Fruit fly (Drosophila melanogaster) whole organism, wandering third instar larva: ENCODE data around the gene CG3091.

Experiments
- Abd-B ChIP-seq: fragments of >200 bp; optimal IDR thresholded peaks from 2 replicates; lab custom pipeline; 2017; ENCODE audit warnings: missing biosample characterization, missing genetic modification characterization
- CG32264 ChIP-seq: fragments of 200-800 bp; sonication (Bioruptor generic); optimal IDR thresholded peaks from 2 replicates; lab custom pipeline; 2016; ENCODE audit warnings: missing biosample characterization, missing genetic modification characterization
- CG9705 ChIP-seq: fragments of 200-800 bp; sonication (Bioruptor generic); optimal IDR thresholded peaks from 2 replicates; lab custom pipeline; 2018; ENCODE audit warnings: missing biosample characterization, mild to moderate bottlenecking, missing genetic modification characterization
- CrebA ChIP-seq: fragments of 200-800 bp; sonication (Bioruptor generic); optimal IDR thresholded peaks from 2 replicates; lab custom pipeline; 2016; ENCODE audit warnings: missing biosample characterization, mild to moderate bottlenecking, missing genetic modification characterization, borderline replicate concordance
- Dfd ChIP-seq: fragments of >200 bp; optimal IDR thresholded peaks from 2 replicates; lab custom pipeline; 2017; ENCODE audit warnings: missing biosample characterization, missing genetic modification characterization
- Dif ChIP-seq: fragments of 200-275, 200-300 bp; sonication (Bioruptor generic); optimal IDR thresholded peaks from 2 replicates; lab custom pipeline; 2018; ENCODE audit warnings: missing biosample characterization, missing genetic modification characterization; ENCODE audit not compliant: partially characterized antibody
- GATAd ChIP-seq: sonication (Bioruptor generic); optimal IDR thresholded peaks from 2 replicates; lab custom pipeline; 2016; ENCODE audit warnings: missing biosample characterization, missing genetic modification characterization
- HLH106 ChIP-seq: fragments of 200-800 bp; optimal IDR thresholded peaks from 3 replicates; lab custom pipeline; 2019; ENCODE audit warnings: missing biosample characterization, mild to moderate bottlenecking, missing genetic modification characterization, moderate library complexity
- Hnf4 ChIP-seq: fragments of 200-800 bp; sonication (Bioruptor generic); optimal IDR thresholded peaks from 2 replicates; lab custom pipeline; 2016; ENCODE audit warnings: missing biosample characterization, mild to moderate bottlenecking, missing genetic modification characterization
- Hr78 ChIP-seq: fragments of >200 bp; optimal IDR thresholded peaks from 2 replicates; lab custom pipeline; 2017; ENCODE audit warnings: missing biosample characterization, missing genetic modification characterization
- Hr83 ChIP-seq: fragments of 200-300 bp; sonication (Bioruptor generic); optimal IDR thresholded peaks from 2 replicates; lab custom pipeline; 2016; ENCODE audit warnings: missing biosample characterization, mild to moderate bottlenecking, missing genetic modification characterization, moderate library complexity; ENCODE audit not compliant: poor library complexity, severe bottlenecking
- Jra ChIP-seq: sonication (Bioruptor generic); optimal IDR thresholded peaks from 2 replicates; lab custom pipeline; 2016; ENCODE audit warnings: missing biosample characterization, missing genetic modification characterization
- Mio ChIP-seq: sonication (Bioruptor generic); optimal IDR thresholded peaks from 2 replicates; lab custom pipeline; 2016; ENCODE audit warnings: missing biosample characterization, missing genetic modification characterization
- Myc ChIP-seq: fragments of >200 bp; optimal IDR thresholded peaks from 2 replicates; lab custom pipeline; 2017
- N ChIP-seq: fragments of >200 bp; optimal IDR thresholded peaks from 2 replicates; lab custom pipeline; 2018; ENCODE audit warnings: missing biosample characterization, missing external identifiers, missing genetic modification characterization
- OdsH ChIP-seq: fragments of 200-800 bp; sonication (Bioruptor generic); optimal IDR thresholded peaks from 2 replicates; lab custom pipeline; 2016; ENCODE audit warnings: missing biosample characterization, mild to moderate bottlenecking, missing genetic modification characterization
- Rel ChIP-seq, 2 experiments: fragments of 200-800 bp; sonication (Bioruptor generic) in 1 of 2; optimal IDR thresholded peaks; 2 replicates in 1 of 2; 3 replicates in 1 of 2; lab custom pipeline; 2016 to 2019; ENCODE audit warnings: mild to moderate bottlenecking in 2 of 2, missing biosample characterization in 2 of 2, missing genetic modification characterization in 2 of 2, moderate library complexity in 1 of 2
- Sp1 ChIP-seq: fragments of 200-800 bp; sonication (Bioruptor generic); optimal IDR thresholded peaks from 3 replicates; lab custom pipeline; 2019; ENCODE audit warnings: missing biosample characterization, mild to moderate bottlenecking, missing genetic modification characterization, moderate library complexity
- Vsx2 ChIP-seq: fragments of 200-300, 225-300 bp; sonication (Bioruptor generic); optimal IDR thresholded peaks from 2 replicates; lab custom pipeline; 2018; ENCODE audit warnings: missing biosample characterization, missing genetic modification characterization; ENCODE audit not compliant: partially characterized antibody
- br ChIP-seq: fragments of 200-800 bp; sonication (Bioruptor generic); optimal IDR thresholded peaks from 2 replicates; lab custom pipeline; 2016; ENCODE audit warnings: missing biosample characterization, missing genetic modification characterization
- brk ChIP-seq: fragments of 200-800 bp; sonication (Bioruptor generic); optimal IDR thresholded peaks from 2 replicates; lab custom pipeline; 2016; ENCODE audit warnings: missing biosample characterization, mild to moderate bottlenecking, missing genetic modification characterization
- dl ChIP-seq, 2 experiments: fragments of 175-275, 200-275 bp in 1 of 2; fragments of 200-275 bp in 1 of 2; sonication (Bioruptor generic); optimal IDR thresholded peaks; lab custom pipeline; 2018; ENCODE audit warnings: mild to moderate bottlenecking in 2 of 2, missing biosample characterization in 2 of 2, missing genetic modification characterization in 2 of 2, moderate library complexity in 2 of 2; ENCODE audit not compliant: partially characterized antibody in 2 of 2, insufficient read depth in 1 of 2
- dmrt93B ChIP-seq: fragments of 200-800 bp; sonication (Bioruptor generic); optimal IDR thresholded peaks from 2 replicates; lab custom pipeline; 2018; ENCODE audit warnings: missing biosample characterization, mild to moderate bottlenecking, missing genetic modification characterization
- dsf ChIP-seq: sonication (Bioruptor generic); optimal IDR thresholded peaks from 2 replicates; lab custom pipeline; 2016; ENCODE audit warnings: missing biosample characterization, missing genetic modification characterization, borderline replicate concordance
- ey ChIP-seq: fragments of 200-800 bp; sonication (Bioruptor generic); optimal IDR thresholded peaks from 2 replicates; lab custom pipeline; 2016; ENCODE audit warnings: missing biosample characterization, missing genetic modification characterization
- foxo ChIP-seq, 2 experiments: fragments of 200-800 bp; sonication (Bioruptor generic); optimal IDR thresholded peaks; 2 replicates in 1 of 2; 3 replicates in 1 of 2; lab custom pipeline; 2016 to 2017; ENCODE audit warnings: missing biosample characterization in 2 of 2, missing genetic modification characterization in 2 of 2
- fru ChIP-seq: fragments of 200-800 bp; sonication (Bioruptor generic); optimal IDR thresholded peaks from 3 replicates; lab custom pipeline; 2016; ENCODE audit warnings: missing biosample characterization, mild to moderate bottlenecking, missing genetic modification characterization
- h ChIP-seq: fragments of 200-800 bp; sonication (Bioruptor generic); optimal IDR thresholded peaks from 3 replicates; lab custom pipeline; 2016; ENCODE audit warnings: missing biosample characterization, mild to moderate bottlenecking, missing genetic modification characterization
- jim ChIP-seq: fragments of 175-275, 200-325 bp; sonication (Bioruptor generic); optimal IDR thresholded peaks from 2 replicates; lab custom pipeline; 2016; ENCODE audit warnings: missing biosample characterization, mild to moderate bottlenecking, missing genetic modification characterization
- lola ChIP-seq: fragments of >200 bp; optimal IDR thresholded peaks from 2 replicates; lab custom pipeline; 2017; ENCODE audit warnings: missing biosample characterization, missing genetic modification characterization
- pan ChIP-seq: fragments of >200 bp; optimal IDR thresholded peaks from 2 replicates; lab custom pipeline; 2017
- psq ChIP-seq: fragments of 200-800 bp; sonication (Bioruptor generic); optimal IDR thresholded peaks from 3 replicates; lab custom pipeline; 2017; ENCODE audit warnings: missing biosample characterization, mild to moderate bottlenecking, missing genetic modification characterization, moderate library complexity
- rgr ChIP-seq: fragments of 200-800 bp; sonication (Bioruptor generic); optimal IDR thresholded peaks from 3 replicates; lab custom pipeline; 2016; ENCODE audit warnings: missing biosample characterization, mild to moderate bottlenecking, missing genetic modification characterization
- sage ChIP-seq: fragments of 200-800 bp; sonication (Bioruptor generic); optimal IDR thresholded peaks from 2 replicates; lab custom pipeline; 2016; ENCODE audit warnings: missing biosample characterization, mild to moderate bottlenecking, missing genetic modification characterization
- sv ChIP-seq: fragments of 200-800 bp; sonication (Bioruptor generic); optimal IDR thresholded peaks from 3 replicates; lab custom pipeline; 2016; ENCODE audit warnings: missing biosample characterization, missing genetic modification characterization
- tai ChIP-seq: sonication (Bioruptor generic); optimal IDR thresholded peaks from 2 replicates; lab custom pipeline; 2016; ENCODE audit warnings: missing biosample characterization, missing genetic modification characterization
- usp ChIP-seq: fragments of >200 bp; optimal IDR thresholded peaks from 2 replicates; lab custom pipeline; 2017; ENCODE audit warnings: missing biosample characterization, missing genetic modification characterization
- woc ChIP-seq: sonication (Bioruptor generic); optimal IDR thresholded peaks from 2 replicates; lab custom pipeline; 2016; ENCODE audit warnings: missing biosample characterization, mild to moderate bottlenecking, missing genetic modification characterization

Gene CG3091

DNA sequence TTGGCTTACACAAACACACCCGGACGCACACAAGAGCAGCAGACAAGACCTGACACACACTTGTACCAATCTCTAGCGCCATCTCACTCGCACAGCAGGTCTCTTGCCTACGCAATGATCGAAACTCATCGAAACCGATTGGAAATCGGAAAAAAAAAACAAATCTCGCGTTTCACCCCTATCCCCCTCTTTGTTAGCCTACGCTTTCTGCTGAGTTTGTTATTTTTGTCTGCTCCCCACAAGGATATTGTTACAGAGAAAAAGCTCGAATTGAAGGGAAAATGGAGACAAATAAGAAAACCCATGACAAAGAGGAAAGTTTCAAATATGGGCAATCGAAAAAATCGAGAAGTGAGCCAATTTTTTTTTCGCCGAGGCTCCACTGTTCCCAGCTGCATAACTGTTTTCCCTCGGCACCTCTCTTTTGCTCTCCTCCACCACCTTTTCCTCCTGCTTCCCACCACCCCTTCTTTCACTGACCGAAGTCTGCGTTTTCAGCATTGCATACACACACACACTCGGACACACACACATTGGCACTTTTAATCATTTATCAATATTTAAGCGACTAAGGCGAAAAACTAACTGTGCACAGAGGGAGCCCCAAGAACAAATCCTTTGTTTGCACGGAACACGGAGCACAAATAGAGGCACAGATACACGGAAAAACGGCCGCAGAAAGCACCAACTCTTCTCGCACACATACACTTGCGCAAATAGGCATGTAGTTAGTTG lies 16.0 kb upstream of the CG3091 start:
- TF ChIP-seq usp (GFP tag; lab: Kevin White, UChicago) (no peak), Rel (GFP tag; optimal IDR thresholded peaks at IDR 0.05; lab: Kevin White, UChicago) (no peak), Rel (tag; optimal IDR thresholded peaks at IDR 0.05; lab: Kevin White, UChicago) (no peak), Myc (lab: Kevin White, UChicago) (no peak), CG9705 (GFP tag; lab: Kevin White, UChicago) (no peak), foxo (GFP tag; optimal IDR thresholded peaks at IDR 0.05; lab: Kevin White, UChicago) (peak in 1 of 2 experiments; percentile 63), ey (GFP tag; lab: Kevin White, UChicago) (peak; percentile 29), Hr83 (no peak), dsf (GFP tag; lab: Kevin White, UChicago) (no peak), Sp1 (peak; percentile 3), Vsx2 (no peak), woc (no peak), HLH106 (tag; lab: Kevin White, UChicago) (no peak), br (GFP tag; lab: Kevin White, UChicago) (peak; percentile 16), rgr (GFP tag; lab: Kevin White, UChicago) (no peak), sage (GFP tag; lab: Kevin White, UChicago) (no peak), Abd-B (GFP tag; lab: Kevin White, UChicago) (no peak), dmrt93B (GFP tag; lab: Kevin White, UChicago) (no peak), pan (no peak), N (no peak), Hnf4 (GFP tag; lab: Kevin White, UChicago) (no peak), lola (GFP tag; lab: Kevin White, UChicago) (no peak), Hr78 (GFP tag; lab: Kevin White, UChicago) (no peak), psq (GFP tag; lab: Kevin White, UChicago) (peak; percentile 30), OdsH (GFP tag; lab: Kevin White, UChicago) (peak; percentile 23), Jra (no peak), jim (GFP tag; lab: Kevin White, UChicago) (peak; percentile 73), GATAd (no peak), h (GFP tag; lab: Kevin White, UChicago) (peak; percentile 49), sv (GFP tag; lab: Kevin White, UChicago) (no peak), tai (GFP tag; lab: Kevin White, UChicago) (no peak), Mio (GFP tag; lab: Kevin White, UChicago) (no peak), fru (GFP tag; lab: Kevin White, UChicago) (peak; percentile 57), dl (GFP tag; optimal IDR thresholded peaks at IDR 0.05; lab: Kevin White, UChicago; ENCODE audit: insufficient read depth in 1 of 2, partially characterized antibody in 2 of 2) (no peak), CrebA (GFP tag; lab: Kevin White, UChicago) (no peak), Dif (GFP tag; lab: Kevin White, UChicago) (no peak), brk (GFP tag; lab: Kevin White, UChicago) (no peak), CG32264 (GFP tag; lab: Kevin White, UChicago) (no peak), Dfd (GFP tag; lab: Kevin White, UChicago) (no peak)

DNA sequence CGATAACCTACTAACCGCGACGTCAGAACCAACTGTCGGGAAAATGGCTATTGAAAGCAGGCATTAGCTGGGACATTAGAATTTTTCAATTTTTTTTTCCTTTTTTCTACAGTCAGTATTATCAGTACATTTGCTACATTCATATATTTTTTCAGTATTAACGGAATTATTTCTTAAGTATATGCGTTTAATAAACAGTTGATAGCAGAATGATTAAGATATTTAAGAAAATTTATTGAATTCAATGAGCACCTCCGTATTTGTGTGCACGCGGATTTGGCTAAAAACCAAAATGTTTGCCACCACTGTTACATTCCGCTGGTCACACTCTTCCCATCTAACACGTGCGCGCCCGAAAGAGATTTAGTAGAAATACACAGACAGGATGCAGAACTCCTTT lies 8.5 kb upstream of the CG3091 start, which contains the start of the genes temp and CG3071:
Gene temp, minus strand, starts transcription at position 5 of the 400 bp plus-strand sequence.
Gene CG3071, plus strand, starts transcription at position 327 of the 400 bp plus-strand sequence.
- peak; percentile 58 for TF ChIP-seq dmrt93B (GFP tag; lab: Kevin White, UChicago)
- TF ChIP-seq Dif (GFP tag; lab: Kevin White, UChicago) = no peak
- no peak for TF ChIP-seq dsf (GFP tag; lab: Kevin White, UChicago)
- no peak for TF ChIP-seq Rel (GFP tag; optimal IDR thresholded peaks at IDR 0.05; lab: Kevin White, UChicago)
- peak; percentile 39 for TF ChIP-seq Rel (tag; optimal IDR thresholded peaks at IDR 0.05; lab: Kevin White, UChicago)
- TF ChIP-seq brk (GFP tag; lab: Kevin White, UChicago) = no peak
- no peak for TF ChIP-seq Dfd (GFP tag; lab: Kevin White, UChicago)
- TF ChIP-seq Abd-B (GFP tag; lab: Kevin White, UChicago) = no peak
- peak; percentile 59 for TF ChIP-seq br (GFP tag; lab: Kevin White, UChicago)
- peak; percentile 80 for TF ChIP-seq HLH106 (tag; lab: Kevin White, UChicago)
- TF ChIP-seq Hr78 (GFP tag; lab: Kevin White, UChicago) = no peak
- TF ChIP-seq Hnf4 (GFP tag; lab: Kevin White, UChicago) = no peak
- peak; percentile 73 for TF ChIP-seq ey (GFP tag; lab: Kevin White, UChicago)
- no peak for TF ChIP-seq N
- peak in 1 of 2 experiments; percentile 79 for TF ChIP-seq foxo (GFP tag; optimal IDR thresholded peaks at IDR 0.05; lab: Kevin White, UChicago)
- TF ChIP-seq sv (GFP tag; lab: Kevin White, UChicago) = peak; percentile 40
- TF ChIP-seq lola (GFP tag; lab: Kevin White, UChicago) = no peak
- no peak for TF ChIP-seq tai (GFP tag; lab: Kevin White, UChicago)
- peak; percentile 62 for TF ChIP-seq rgr (GFP tag; lab: Kevin White, UChicago)
- TF ChIP-seq jim (GFP tag; lab: Kevin White, UChicago) = no peak
- no peak for TF ChIP-seq usp (GFP tag; lab: Kevin White, UChicago)
- TF ChIP-seq psq (GFP tag; lab: Kevin White, UChicago) = peak; percentile 58
- TF ChIP-seq CG32264 (GFP tag; lab: Kevin White, UChicago) = no peak
- TF ChIP-seq Jra = peak; percentile 54
- no peak for TF ChIP-seq CrebA (GFP tag; lab: Kevin White, UChicago)
- TF ChIP-seq pan = no peak
- TF ChIP-seq OdsH (GFP tag; lab: Kevin White, UChicago) = peak; percentile 65
- peak; percentile 71 for TF ChIP-seq fru (GFP tag; lab: Kevin White, UChicago)
- no peak for TF ChIP-seq Hr83
- no peak for TF ChIP-seq sage (GFP tag; lab: Kevin White, UChicago)
- no peak for TF ChIP-seq Mio (GFP tag; lab: Kevin White, UChicago)
- TF ChIP-seq Myc (lab: Kevin White, UChicago) = peak; percentile 98
- TF ChIP-seq Vsx2 = no peak
- TF ChIP-seq dl (GFP tag; optimal IDR thresholded peaks at IDR 0.05; lab: Kevin White, UChicago; ENCODE audit: insufficient read depth in 1 of 2, partially characterized antibody in 2 of 2) = no peak
- peak; percentile 71 for TF ChIP-seq CG9705 (GFP tag; lab: Kevin White, UChicago)
- TF ChIP-seq GATAd = no peak
- TF ChIP-seq h (GFP tag; lab: Kevin White, UChicago) = peak; percentile 71
- peak; percentile 92 for TF ChIP-seq woc
- peak; percentile 65 for TF ChIP-seq Sp1
